Fruit fly (Drosophila melanogaster) whole organism, embryonic: ENCODE results near the gene Agpat2.

Experiments
- Aef1 ChIP-seq: fragments of 200-800 bp; sonication (Bioruptor generic); IDR thresholded peaks from 3 replicates; pipeline ENCODE4 v1.3.6; 2022; ENCODE audit warnings: missing biosample characterization, missing genetic modification characterization
- C15 ChIP-seq: fragments of 200-800 bp; sonication (Bioruptor generic); IDR thresholded peaks from 3 replicates; pipeline ENCODE4 v1.3.6; 2022; ENCODE audit warnings: missing biosample characterization, missing genetic modification characterization
- CG10274 ChIP-seq: fragments of 200-800 bp; sonication (Bioruptor generic); optimal IDR thresholded peaks from 3 replicates; lab custom pipeline; 2017; ENCODE audit warnings: missing biosample characterization, mild to moderate bottlenecking, missing genetic modification characterization
- CG10565 ChIP-seq: fragments of 200-800 bp; sonication (Bioruptor generic); optimal IDR thresholded peaks from 3 replicates; lab custom pipeline; 2016; ENCODE audit warnings: missing biosample characterization, mild to moderate bottlenecking, missing genetic modification characterization
- CG11085 ChIP-seq: fragments of 200-800 bp; sonication (Bioruptor generic); IDR thresholded peaks from 2 replicates; pipeline ENCODE4 v1.3.6; 2022; ENCODE audit warnings: missing biosample characterization, missing genetic modification characterization
- CG11093 ChIP-seq: fragments of 200-800 bp; sonication (Bioruptor generic); IDR thresholded peaks from 3 replicates; pipeline ENCODE4 v1.3.6; 2022; ENCODE audit warnings: missing biosample characterization, missing genetic modification characterization
- CG11695 ChIP-seq: fragments of 200-800 bp; sonication (Bioruptor generic); IDR thresholded peaks from 3 replicates; pipeline ENCODE4 v1.3.6; 2022; ENCODE audit warnings: missing biosample characterization, missing genetic modification characterization
- CG13775 ChIP-seq: fragments of 200-800 bp; sonication (Bioruptor generic); optimal IDR thresholded peaks from 3 replicates; lab custom pipeline; 2017; ENCODE audit warnings: missing biosample characterization, mild to moderate bottlenecking, missing genetic modification characterization
- CG14050 ChIP-seq: fragments of 200-800 bp; sonication (Bioruptor generic); IDR thresholded peaks from 3 replicates; pipeline ENCODE4 v1.3.6; 2022; ENCODE audit warnings: missing biosample characterization, missing genetic modification characterization
- CG15269 ChIP-seq: fragments of 200-800 bp; sonication (Bioruptor generic); optimal IDR thresholded peaks from 2 replicates; lab custom pipeline; 2018; ENCODE audit warnings: missing biosample characterization, mild to moderate bottlenecking, missing genetic modification characterization, moderate library complexity
- CG2129 ChIP-seq: fragments of 200-800 bp; sonication (Bioruptor generic); IDR thresholded peaks from 2 replicates; pipeline ENCODE4 v1.3.6; 2022; ENCODE audit warnings: missing biosample characterization, missing genetic modification characterization; ENCODE audit not compliant: partially characterized antibody
- CG3163 ChIP-seq: fragments of 200-800 bp; sonication (Bioruptor generic); optimal IDR thresholded peaks from 3 replicates; lab custom pipeline; 2016; ENCODE audit warnings: missing biosample characterization, missing genetic modification characterization
- CG32772 ChIP-seq: fragments of 200-800 bp; sonication (Bioruptor generic); IDR thresholded peaks from 2 replicates; pipeline ENCODE4 v1.3.6; 2022; ENCODE audit warnings: missing biosample characterization, missing genetic modification characterization
- CG4730 ChIP-seq: fragments of 200-800 bp; sonication (Bioruptor generic); IDR thresholded peaks from 2 replicates; pipeline ENCODE4 v1.3.6; 2022; ENCODE audit warnings: missing biosample characterization, missing genetic modification characterization
- CG6175 ChIP-seq: fragments of 200-800 bp; sonication (Bioruptor generic); IDR thresholded peaks from 3 replicates; pipeline ENCODE4 v1.3.6; 2022; ENCODE audit warnings: missing biosample characterization, missing genetic modification characterization
- CG6654 ChIP-seq: fragments of 200-800 bp; sonication (Bioruptor generic); optimal IDR thresholded peaks from 2 replicates; lab custom pipeline; 2017; ENCODE audit warnings: missing biosample characterization, mild to moderate bottlenecking, missing genetic modification characterization
- CG6791 ChIP-seq: fragments of 200-800 bp; sonication (Bioruptor generic); IDR thresholded peaks from 3 replicates; pipeline ENCODE4 v1.3.6; 2022; ENCODE audit warnings: missing biosample characterization, missing genetic modification characterization; ENCODE audit not compliant: partially characterized antibody
- CG8478 ChIP-seq: fragments of >200 bp; optimal IDR thresholded peaks from 2 replicates; lab custom pipeline; 2018
- CHES-1-like ChIP-seq: fragments of 200-800 bp; sonication (Bioruptor generic); optimal IDR thresholded peaks from 2 replicates; lab custom pipeline; 2016; ENCODE audit warnings: missing biosample characterization, missing genetic modification characterization
- Chrac-16 ChIP-seq: fragments of 200-800 bp; sonication (Bioruptor generic); optimal IDR thresholded peaks from 3 replicates; lab custom pipeline; 2016; ENCODE audit warnings: missing biosample characterization, missing genetic modification characterization
- Dip3 ChIP-seq: fragments of 200-800 bp; sonication (Bioruptor generic); optimal IDR thresholded peaks from 3 replicates; lab custom pipeline; 2016; ENCODE audit warnings: missing biosample characterization, missing genetic modification characterization
- ERR ChIP-seq: fragments of 200-800 bp; sonication (Bioruptor generic); optimal IDR thresholded peaks from 2 replicates; lab custom pipeline; 2016; ENCODE audit warnings: missing biosample characterization, missing genetic modification characterization
- Eip74EF ChIP-seq, 2 experiments: fragments of 200-800 bp in 1 of 2; fragments of >200 bp in 1 of 2; sonication (Bioruptor generic) in 1 of 2; optimal IDR thresholded peaks; 2 replicates each; lab custom pipeline; 2017 to 2019; ENCODE audit warnings: missing biosample characterization in 2 of 2, missing genetic modification characterization in 2 of 2, mild to moderate bottlenecking in 1 of 2, moderate library complexity in 1 of 2
- HmgD ChIP-seq: fragments of 200-800 bp; sonication (Bioruptor generic); optimal IDR thresholded peaks from 3 replicates; lab custom pipeline; 2016; ENCODE audit warnings: missing biosample characterization, missing genetic modification characterization
- Hmr ChIP-seq: fragments of 200-800 bp; sonication (Bioruptor generic); optimal IDR thresholded peaks from 3 replicates; lab custom pipeline; 2017; ENCODE audit warnings: mild to moderate bottlenecking, missing biosample characterization, missing genetic modification reagents, missing genetic modification characterization
- Ptx1 ChIP-seq: fragments of 200-800 bp; sonication (Bioruptor generic); IDR thresholded peaks from 2 replicates; pipeline ENCODE4 v1.3.6; 2022; ENCODE audit warnings: missing biosample characterization, missing genetic modification characterization
- Sry-δ ChIP-seq: fragments of 200-800 bp; sonication (Bioruptor generic); optimal IDR thresholded peaks from 2 replicates; lab custom pipeline; 2016; ENCODE audit warnings: missing biosample characterization, missing genetic modification characterization
- ab ChIP-seq: fragments of 200-800 bp; sonication (Bioruptor generic); optimal IDR thresholded peaks from 2 replicates; lab custom pipeline; 2016; ENCODE audit warnings: missing biosample characterization, missing genetic modification characterization
- al ChIP-seq: fragments of 200-800 bp; sonication (Bioruptor generic); IDR thresholded peaks from 2 replicates; pipeline ENCODE4 v1.3.6; 2022; ENCODE audit warnings: missing biosample characterization, missing genetic modification characterization
- ato ChIP-seq: fragments of 200-800 bp; sonication (Bioruptor generic); IDR thresholded peaks from 2 replicates; pipeline ENCODE4 v1.3.6; 2022; ENCODE audit warnings: missing biosample characterization, missing genetic modification characterization; ENCODE audit not compliant: partially characterized antibody
- bigmax ChIP-seq: fragments of 200-800 bp; sonication (Bioruptor generic); optimal IDR thresholded peaks from 2 replicates; lab custom pipeline; 2018; ENCODE audit warnings: missing biosample characterization, mild to moderate bottlenecking, missing genetic modification characterization
- cas ChIP-seq: fragments of 200-800 bp; sonication (Bioruptor generic); IDR thresholded peaks from 2 replicates; pipeline ENCODE4 v1.3.6; 2022; ENCODE audit warnings: missing biosample characterization, missing genetic modification characterization
- chif ChIP-seq, 2 experiments: fragments of 200-800 bp; sonication (Bioruptor generic); optimal IDR thresholded peaks; 3 replicates each; lab custom pipeline; 2016; ENCODE audit warnings: missing biosample characterization in 2 of 2, missing genetic modification characterization in 2 of 2
- corto ChIP-seq: fragments of 200-800 bp; sonication (Bioruptor generic); optimal IDR thresholded peaks from 2 replicates; lab custom pipeline; 2016; ENCODE audit warnings: missing biosample characterization, mild to moderate bottlenecking, missing genetic modification characterization, moderate library complexity
- dati ChIP-seq: fragments of 200-800 bp; sonication (Bioruptor generic); IDR thresholded peaks from 2 replicates; pipeline ENCODE4 v1.3.6; 2022; ENCODE audit warnings: missing biosample characterization, missing genetic modification characterization
- dpn ChIP-seq, 2 experiments: fragments of 200-800 bp; sonication (Bioruptor generic); optimal IDR thresholded peaks; 3 replicates each; lab custom pipeline; 2016; ENCODE audit warnings: missing biosample characterization in 2 of 2, missing genetic modification characterization in 2 of 2
- ems ChIP-seq: fragments of 200-800 bp; sonication (Bioruptor generic); optimal IDR thresholded peaks from 3 replicates; lab custom pipeline; 2016; ENCODE audit warnings: missing biosample characterization, missing genetic modification characterization
- gcm2 ChIP-seq: fragments of 200-800 bp; sonication (Bioruptor generic); optimal IDR thresholded peaks from 2 replicates; lab custom pipeline; 2016; ENCODE audit warnings: missing biosample characterization, missing genetic modification characterization
- gem ChIP-seq: fragments of 200-800 bp; sonication (Bioruptor generic); optimal IDR thresholded peaks from 2 replicates; lab custom pipeline; 2019; ENCODE audit warnings: missing biosample characterization, mild to moderate bottlenecking, missing genetic modification characterization, moderate library complexity
- grau ChIP-seq: fragments of 200-800 bp; optimal IDR thresholded peaks from 3 replicates; lab custom pipeline; 2019; ENCODE audit warnings: missing biosample characterization, mild to moderate bottlenecking, missing genetic modification characterization, moderate library complexity
- hb ChIP-seq: fragments of 200-800 bp; sonication (Bioruptor generic); IDR thresholded peaks from 3 replicates; pipeline ENCODE4 v1.3.6; 2022; ENCODE audit warnings: missing biosample characterization, missing genetic modification characterization; ENCODE audit not compliant: partially characterized antibody
- ken ChIP-seq: fragments of 200-800 bp; sonication (Bioruptor generic); IDR thresholded peaks from 3 replicates; pipeline ENCODE4 v1.3.6; 2022; ENCODE audit warnings: missing biosample characterization, missing genetic modification characterization
- mirr ChIP-seq: fragments of 200-800 bp; sonication (Bioruptor generic); optimal IDR thresholded peaks from 3 replicates; lab custom pipeline; 2018; ENCODE audit warnings: missing biosample characterization, mild to moderate bottlenecking, missing genetic modification characterization
- pnt ChIP-seq: fragments of 200-800 bp; sonication (Bioruptor generic); optimal IDR thresholded peaks from 3 replicates; lab custom pipeline; 2016; ENCODE audit warnings: missing biosample characterization, missing genetic modification characterization
- pros ChIP-seq: fragments of 200-800 bp; sonication (Bioruptor generic); optimal IDR thresholded peaks from 3 replicates; lab custom pipeline; 2019; ENCODE audit warnings: missing biosample characterization, mild to moderate bottlenecking, missing genetic modification characterization, moderate library complexity
- psq ChIP-seq: fragments of 200-800 bp; sonication (Bioruptor generic); optimal IDR thresholded peaks from 2 replicates; lab custom pipeline; 2017; ENCODE audit warnings: missing biosample characterization, missing genetic modification characterization
- ranshi ChIP-seq: fragments of 200-800 bp; sonication (Bioruptor generic); IDR thresholded peaks from 2 replicates; pipeline ENCODE4 v1.3.6; 2022; ENCODE audit warnings: missing biosample characterization, missing genetic modification characterization
- slou ChIP-seq: fragments of 200-800 bp; sonication (Bioruptor generic); optimal IDR thresholded peaks from 3 replicates; lab custom pipeline; 2016; ENCODE audit warnings: missing biosample characterization, missing genetic modification characterization
- trem ChIP-seq: fragments of 200-800 bp; optimal IDR thresholded peaks from 3 replicates; lab custom pipeline; 2019; ENCODE audit warnings: missing biosample characterization, mild to moderate bottlenecking, missing genetic modification characterization, moderate library complexity
- twi ChIP-seq: fragments of 200-800 bp; optimal IDR thresholded peaks from 2 replicates; lab custom pipeline; 2019; ENCODE audit warnings: missing biosample characterization, mild to moderate bottlenecking, missing genetic modification characterization, moderate library complexity
- vfl ChIP-seq: fragments of 200-800 bp; sonication (Bioruptor generic); optimal IDR thresholded peaks from 2 replicates; lab custom pipeline; 2016; ENCODE audit warnings: missing biosample characterization, missing genetic modification characterization
- wdn ChIP-seq: fragments of 200-800 bp; sonication (Bioruptor generic); IDR thresholded peaks from 2 replicates; pipeline ENCODE4 v1.3.6; 2022; ENCODE audit warnings: missing biosample characterization, missing genetic modification characterization
- zen2 ChIP-seq: fragments of 200-800 bp; sonication (Bioruptor generic); IDR thresholded peaks from 3 replicates; pipeline ENCODE4 v1.3.6; 2022; ENCODE audit warnings: missing biosample characterization, missing genetic modification characterization; ENCODE audit not compliant: partially characterized antibody

Agpat2 gene

dm6 chr2L:8485562-8485961 lies 21.8 kb upstream of the Agpat2 start (continued):
- TF ChIP-seq CG6791 (GFP tag; lab: Robert Waterston, UW) (peak; percentile 71), grau (tag; lab: Kevin White, UChicago) (no peak), CG13775 (no peak), trem (tag; lab: Kevin White, UChicago) (no peak), Sry-δ (GFP tag; lab: Kevin White, UChicago) (no peak), Aef1 (GFP tag; lab: Robert Waterston, UW) (no peak), Dip3 (GFP tag; lab: Kevin White, UChicago) (no peak), bigmax (GFP tag; lab: Kevin White, UChicago) (no peak), pnt (no peak), ems (GFP tag; lab: Kevin White, UChicago) (no peak), ken (GFP tag; lab: Robert Waterston, UW) (no peak), CG10565 (no peak), CG14050 (GFP tag; lab: Robert Waterston, UW) (no peak), CG3163 (GFP tag; lab: Kevin White, UChicago) (no peak), corto (GFP tag; lab: Kevin White, UChicago) (no peak), CHES-1-like (no peak), Hmr (no peak), gcm2 (GFP tag; lab: Kevin White, UChicago) (no peak), CG4730 (GFP tag; lab: Robert Waterston, UW) (no peak), CG11695 (no peak), twi (tag; lab: Kevin White, UChicago) (no peak), ato (GFP tag; lab: Robert Waterston, UW) (peak; percentile 38; the same call in 1 of the 2 replicates), mirr (GFP tag; lab: Kevin White, UChicago) (no peak), Chrac-16 (GFP tag; lab: Kevin White, UChicago) (no peak), HmgD (no peak), CG15269 (tag; lab: Kevin White, UChicago) (no peak), slou (no peak), CG6654 (GFP tag; lab: Kevin White, UChicago) (no peak), Ptx1 (GFP tag; lab: Robert Waterston, UW) (no peak), chif (GFP tag; optimal IDR thresholded peaks at IDR 0.05; lab: Kevin White, UChicago) (no peak), CG11093 (no peak), CG2129 (no peak), pros (GFP tag; lab: Kevin White, UChicago) (no peak), CG11085 (GFP tag; lab: Robert Waterston, UW) (no peak), CG6175 (GFP tag; lab: Robert Waterston, UW) (no peak), zen2 (GFP tag; lab: Robert Waterston, UW) (peak; percentile 68), wdn (GFP tag; lab: Robert Waterston, UW) (no peak), gem (tag; lab: Kevin White, UChicago) (no peak), ab (GFP tag; lab: Kevin White, UChicago) (no peak), ERR (GFP tag; lab: Kevin White, UChicago) (no peak), psq (GFP tag; lab: Kevin White, UChicago) (no peak), hb (GFP tag; lab: Robert Waterston, UW) (0 out of 3 replicates have a peak, but pooled peaks have one; percentile 39), dati (GFP tag; lab: Robert Waterston, UW) (no peak), Eip74EF (GFP tag; optimal IDR thresholded peaks at IDR 0.05; lab: Kevin White, UChicago) (no peak), CG8478 (lab: Kevin White, UChicago) (no peak), ranshi (GFP tag; lab: Robert Waterston, UW) (no peak), dpn (GFP tag; optimal IDR thresholded peaks at IDR 0.05; lab: Kevin White, UChicago) (no peak), al (GFP tag; lab: Robert Waterston, UW) (no peak), CG10274 (GFP tag; lab: Kevin White, UChicago) (no peak), CG32772 (GFP tag; lab: Robert Waterston, UW) (no peak), cas (GFP tag; lab: Robert Waterston, UW) (no peak), vfl (GFP tag; lab: Kevin White, UChicago) (no peak), C15 (GFP tag; lab: Robert Waterston, UW) (no peak)
